Worm (Caenorhabditis elegans): ENCODE results near the gene ZK546.5.

- no peak for TF ChIP-seq ztf-11 (tag; optimal IDR thresholded peaks at IDR 0.05)
- TF ChIP-seq unc-39 (tag; optimal IDR thresholded peaks at IDR 0.05), result no peak
- no peak for TF ChIP-seq nhr-77 (tag; optimal IDR thresholded peaks at IDR 0.05)
- no peak for TF ChIP-seq sea-2 (GFP tag; optimal IDR thresholded peaks at IDR 0.05)
- no peak for TF ChIP-seq snpc-4 (tag; optimal IDR thresholded peaks at IDR 0.05)
- TF ChIP-seq nhr-76 (tag; optimal IDR thresholded peaks at IDR 0.05), result no peak
- TF ChIP-seq eor-1 (tag; optimal IDR thresholded peaks at IDR 0.05), result no peak
- no peak for TF ChIP-seq ZK546.5 (tag; optimal IDR thresholded peaks at IDR 0.05)
- no peak for TF ChIP-seq nhr-12 (tag; optimal IDR thresholded peaks at IDR 0.05)
- no peak for TF ChIP-seq mdl-1 (tag; optimal IDR thresholded peaks at IDR 0.05)
- no peak for TF ChIP-seq pqm-1 (tag; optimal IDR thresholded peaks at IDR 0.05)
- no peak for TF ChIP-seq skn-1 (tag; optimal IDR thresholded peaks at IDR 0.05)
- no peak for TF ChIP-seq jun-1 (tag; optimal IDR thresholded peaks at IDR 0.05)
- TF ChIP-seq ceh-16 (tag; optimal IDR thresholded peaks at IDR 0.05), result no peak
These were observed 17.7 kb downstream of the ZK546.5 start, which contains the start of gene ndx-3 for ce11 chrII:4953289-4953688.

Data from whole organism, L3 larva.